Fruit fly (Drosophila melanogaster) whole organism, embryonic: ENCODE results near the gene Acyp.

ENCODE experiments used
- Ada2b ChIP-seq: fragments of 200-800 bp; sonication (Bioruptor generic); IDR thresholded peaks from 2 replicates; pipeline ENCODE4 v1.3.6; 2022; ENCODE audit warnings: missing biosample characterization, missing genetic modification characterization
- Antp ChIP-seq: fragments of 200-800 bp; sonication (Bioruptor generic); optimal IDR thresholded peaks from 3 replicates; lab custom pipeline; 2016; ENCODE audit warnings: missing biosample characterization, missing genetic modification characterization
- CG10321 ChIP-seq: fragments of 200-800 bp; sonication (Bioruptor generic); IDR thresholded peaks from 2 replicates; pipeline ENCODE4 v1.3.6; 2022; ENCODE audit warnings: missing biosample characterization, missing genetic modification characterization
- CG12942 ChIP-seq: fragments of 200-800 bp; sonication (Bioruptor generic); optimal IDR thresholded peaks from 3 replicates; lab custom pipeline; 2016; ENCODE audit warnings: missing biosample characterization, missing genetic modification characterization
- CG13287 ChIP-seq: fragments of 200-800 bp; sonication (Bioruptor generic); IDR thresholded peaks from 2 replicates; pipeline ENCODE4 v1.3.6; 2022; ENCODE audit warnings: missing biosample characterization, missing genetic modification characterization; ENCODE audit not compliant: partially characterized antibody
- CG14050 ChIP-seq: fragments of 200-800 bp; sonication (Bioruptor generic); IDR thresholded peaks from 3 replicates; pipeline ENCODE4 v1.3.6; 2022; ENCODE audit warnings: missing biosample characterization, missing genetic modification characterization
- CG15601 ChIP-seq: fragments of 200-800 bp; sonication (Bioruptor generic); optimal IDR thresholded peaks from 3 replicates; lab custom pipeline; 2019; ENCODE audit warnings: missing biosample characterization, mild to moderate bottlenecking, missing genetic modification characterization, moderate library complexity
- CG15696 ChIP-seq: fragments of 200-800 bp; sonication (Bioruptor generic); optimal IDR thresholded peaks from 2 replicates; lab custom pipeline; 2019; ENCODE audit warnings: missing biosample characterization, mild to moderate bottlenecking, missing genetic modification characterization, moderate library complexity
- CG18262 ChIP-seq: fragments of 200-800 bp; optimal IDR thresholded peaks from 3 replicates; lab custom pipeline; 2019; ENCODE audit warnings: missing biosample characterization, mild to moderate bottlenecking, missing genetic modification characterization, moderate library complexity
- CG18599 ChIP-seq: fragments of 200-800 bp; sonication (Bioruptor generic); optimal IDR thresholded peaks from 3 replicates; lab custom pipeline; 2017; ENCODE audit warnings: missing biosample characterization, missing genetic modification characterization, mild to moderate bottlenecking, moderate library complexity, missing genetic modification reagents
- CG30431 ChIP-seq: fragments of 200-800 bp; sonication (Bioruptor generic); optimal IDR thresholded peaks from 2 replicates; lab custom pipeline; 2017; ENCODE audit warnings: missing biosample characterization, missing genetic modification characterization
- CG31365 ChIP-seq: fragments of 200-800 bp; sonication (Bioruptor generic); optimal IDR thresholded peaks from 2 replicates; lab custom pipeline; 2018; ENCODE audit warnings: missing biosample characterization, mild to moderate bottlenecking, missing genetic modification characterization
- CG33557 ChIP-seq: fragments of 200-800 bp; sonication (Bioruptor generic); optimal IDR thresholded peaks from 2 replicates; lab custom pipeline; 2019; ENCODE audit warnings: missing biosample characterization, mild to moderate bottlenecking, missing genetic modification characterization, moderate library complexity
- CG34376 ChIP-seq: fragments of 200-800 bp; sonication (Bioruptor generic); optimal IDR thresholded peaks from 2 replicates; lab custom pipeline; 2018; ENCODE audit warnings: missing biosample characterization, mild to moderate bottlenecking, missing genetic modification characterization
- CG4424 ChIP-seq: fragments of 200-800 bp; sonication (Bioruptor generic); optimal IDR thresholded peaks from 3 replicates; lab custom pipeline; 2016; ENCODE audit warnings: missing biosample characterization, missing genetic modification characterization
- CG4820 ChIP-seq: fragments of 200-800 bp; sonication (Bioruptor generic); optimal IDR thresholded peaks from 3 replicates; lab custom pipeline; 2016; ENCODE audit warnings: missing biosample characterization, missing genetic modification characterization
- Deaf1 ChIP-seq: fragments of 200-800 bp; optimal IDR thresholded peaks from 3 replicates; lab custom pipeline; 2019; ENCODE audit warnings: missing biosample characterization, mild to moderate bottlenecking, missing genetic modification characterization, moderate library complexity
- Dref ChIP-seq: fragments of 200-800 bp; sonication (Bioruptor generic); IDR thresholded peaks from 2 replicates; pipeline ENCODE4 v1.3.6; 2022; ENCODE audit warnings: missing biosample characterization, missing genetic modification characterization
- Ets97D ChIP-seq: fragments of 200-800 bp; sonication (Bioruptor generic); optimal IDR thresholded peaks from 3 replicates; lab custom pipeline; 2016; ENCODE audit warnings: missing biosample characterization, missing genetic modification characterization
- Fer2 ChIP-seq: fragments of 200-800 bp; sonication (Bioruptor generic); optimal IDR thresholded peaks from 2 replicates; lab custom pipeline; 2018; ENCODE audit warnings: missing biosample characterization, mild to moderate bottlenecking, missing genetic modification characterization, moderate library complexity
- HmgZ ChIP-seq: fragments of 200-800 bp; sonication (Bioruptor generic); optimal IDR thresholded peaks from 2 replicates; lab custom pipeline; 2018; ENCODE audit warnings: missing biosample characterization, mild to moderate bottlenecking, missing genetic modification characterization
- Hmr ChIP-seq: fragments of 200-800 bp; sonication (Bioruptor generic); optimal IDR thresholded peaks from 3 replicates; lab custom pipeline; 2017; ENCODE audit warnings: mild to moderate bottlenecking, missing biosample characterization, missing genetic modification reagents, missing genetic modification characterization
- Hmx ChIP-seq: fragments of 200-800 bp; sonication (Bioruptor generic); optimal IDR thresholded peaks from 2 replicates; lab custom pipeline; 2016; ENCODE audit warnings: missing biosample characterization, missing genetic modification characterization
- corto ChIP-seq: fragments of 200-800 bp; sonication (Bioruptor generic); optimal IDR thresholded peaks from 2 replicates; lab custom pipeline; 2016; ENCODE audit warnings: missing biosample characterization, mild to moderate bottlenecking, missing genetic modification characterization, moderate library complexity
- dmrt11E ChIP-seq: fragments of 200-800 bp; sonication (Bioruptor generic); optimal IDR thresholded peaks from 3 replicates; lab custom pipeline; 2018; ENCODE audit warnings: missing biosample characterization, mild to moderate bottlenecking, missing genetic modification characterization, moderate library complexity
- dysf ChIP-seq: fragments of 200-800 bp; sonication (Bioruptor generic); IDR thresholded peaks from 3 replicates; pipeline ENCODE4 v1.3.6; 2022; ENCODE audit warnings: missing biosample characterization, missing genetic modification characterization
- exex ChIP-seq: fragments of 200-800 bp; sonication (Bioruptor generic); optimal IDR thresholded peaks from 4 replicates; lab custom pipeline; 2018; ENCODE audit warnings: missing biosample characterization, mild to moderate bottlenecking, missing genetic modification characterization, moderate library complexity
- fu2 ChIP-seq: fragments of 200-800 bp; sonication (Bioruptor generic); optimal IDR thresholded peaks from 2 replicates; lab custom pipeline; 2016; ENCODE audit warnings: missing biosample characterization, missing genetic modification characterization
- grn ChIP-seq: fragments of 200-800 bp; sonication (Bioruptor generic); optimal IDR thresholded peaks from 3 replicates; lab custom pipeline; 2017; ENCODE audit warnings: missing biosample characterization, missing genetic modification characterization
- jing ChIP-seq: fragments of 200-800 bp; sonication (Bioruptor generic); optimal IDR thresholded peaks from 2 replicates; lab custom pipeline; 2018; ENCODE audit warnings: missing biosample characterization, mild to moderate bottlenecking, missing genetic modification characterization
- knrl ChIP-seq: fragments of 200-800 bp; sonication (Bioruptor generic); IDR thresholded peaks from 3 replicates; pipeline ENCODE4 v1.3.6; 2022; ENCODE audit warnings: missing biosample characterization, missing genetic modification characterization; ENCODE audit not compliant: partially characterized antibody
- peb ChIP-seq: fragments of 200-800 bp; sonication (Bioruptor generic); IDR thresholded peaks from 2 replicates; pipeline ENCODE4 v1.3.6; 2022; ENCODE audit warnings: missing biosample characterization, missing genetic modification characterization
- pita ChIP-seq: fragments of 200-800 bp; sonication (Bioruptor generic); optimal IDR thresholded peaks from 2 replicates; lab custom pipeline; 2017; ENCODE audit warnings: missing biosample characterization, mild to moderate bottlenecking, missing genetic modification characterization
- run ChIP-seq: fragments of 200-800 bp; sonication (Bioruptor generic); optimal IDR thresholded peaks from 3 replicates; lab custom pipeline; 2018; ENCODE audit warnings: missing biosample characterization, mild to moderate bottlenecking, missing genetic modification characterization
- salm ChIP-seq: fragments of 200-800 bp; sonication (Bioruptor generic); optimal IDR thresholded peaks from 2 replicates; lab custom pipeline; 2018; ENCODE audit warnings: missing biosample characterization, mild to moderate bottlenecking, missing genetic modification characterization
- sd ChIP-seq: fragments of 200-800 bp; sonication (Bioruptor generic); optimal IDR thresholded peaks from 3 replicates; lab custom pipeline; 2018; ENCODE audit warnings: missing biosample characterization, mild to moderate bottlenecking, missing genetic modification characterization, moderate library complexity
- sens ChIP-seq: fragments of 200-800 bp; sonication (Bioruptor generic); peaks from one replicate; lab custom pipeline; 2016; ENCODE audit warnings: missing biosample characterization, missing genetic modification characterization
- ssp ChIP-seq: fragments of 200-800 bp; sonication (Bioruptor generic); IDR thresholded peaks from 2 replicates; pipeline ENCODE4 v1.3.6; 2022; ENCODE audit warnings: missing biosample characterization, missing genetic modification characterization
- sug ChIP-seq: fragments of 200-800 bp; optimal IDR thresholded peaks from 2 replicates; lab custom pipeline; 2019; ENCODE audit warnings: missing biosample characterization, mild to moderate bottlenecking, missing genetic modification characterization, moderate library complexity
- twi ChIP-seq: fragments of 200-800 bp; optimal IDR thresholded peaks from 2 replicates; lab custom pipeline; 2019; ENCODE audit warnings: missing biosample characterization, mild to moderate bottlenecking, missing genetic modification characterization, moderate library complexity
- unpg ChIP-seq: fragments of 200-800 bp; sonication (Bioruptor generic); optimal IDR thresholded peaks from 3 replicates; lab custom pipeline; 2018; ENCODE audit warnings: missing biosample characterization, mild to moderate bottlenecking, missing genetic modification characterization, moderate library complexity
- z ChIP-seq: fragments of 200-800 bp; sonication (Bioruptor generic); IDR thresholded peaks from 3 replicates; pipeline ENCODE4 v1.3.6; 2022; ENCODE audit warnings: missing biosample characterization, missing genetic modification characterization
- zfh2 ChIP-seq: fragments of 200-800 bp; sonication (Bioruptor generic); optimal IDR thresholded peaks from 2 replicates; lab custom pipeline; 2016; ENCODE audit warnings: missing biosample characterization, missing genetic modification characterization

The Acyp gene

dm6 chr2L:13905848-13906585, 5.9 kb upstream of the Acyp start:
- TF ChIP-seq HmgZ (tag; lab: Kevin White, UChicago) (no peak), CG30431 (GFP tag; lab: Kevin White, UChicago) (no peak), peb (no peak), ssp (GFP tag; lab: Robert Waterston, UW) (no peak), sens (GFP tag; lab: Kevin White, UChicago) (peak; percentile 43), CG13287 (GFP tag; lab: Robert Waterston, UW) (no peak), dysf (no peak), Antp (no peak), CG14050 (GFP tag; lab: Robert Waterston, UW) (no peak), run (tag; lab: Kevin White, UChicago) (peak; percentile 66), CG34376 (GFP tag; lab: Kevin White, UChicago) (peak; percentile 92), dmrt11E (tag; lab: Kevin White, UChicago) (peak; percentile 34), grn (GFP tag; lab: Kevin White, UChicago) (peak; percentile 60), CG33557 (GFP tag; lab: Kevin White, UChicago) (peak; percentile 38), salm (peak; percentile 21), sug (tag; lab: Kevin White, UChicago) (peak; percentile 32), zfh2 (no peak), exex (tag; lab: Kevin White, UChicago) (peak; percentile 88), CG31365 (tag; lab: Kevin White, UChicago) (no peak), CG15601 (peak; percentile 68), twi (tag; lab: Kevin White, UChicago) (peak; percentile 8), CG15696 (peak; percentile 48), sd (peak; percentile 84)

- no peak for TF ChIP-seq z
- no peak for TF ChIP-seq corto (GFP tag; lab: Kevin White, UChicago)
- no peak for TF ChIP-seq Hmr (GFP tag; lab: Kevin White, UChicago)
- no peak for TF ChIP-seq unpg
- no peak for TF ChIP-seq fu2
- TF ChIP-seq knrl, result no peak
- no peak for TF ChIP-seq CG10321 (GFP tag; lab: Robert Waterston, UW)
- no peak for TF ChIP-seq Hmx
- no peak for TF ChIP-seq CG4424 (GFP tag; lab: Kevin White, UChicago)
- no peak for TF ChIP-seq Ets97D (GFP tag; lab: Kevin White, UChicago)
- no peak for TF ChIP-seq Ada2b (GFP tag; lab: Robert Waterston, UW)
- no peak for TF ChIP-seq jing (GFP tag; lab: Kevin White, UChicago)
- no peak for TF ChIP-seq Dref (GFP tag; lab: Robert Waterston, UW)
- no peak for TF ChIP-seq pita (GFP tag; lab: Kevin White, UChicago)
- no peak for TF ChIP-seq CG4820 (GFP tag; lab: Kevin White, UChicago)
- no peak for TF ChIP-seq CG18262 (tag; lab: Kevin White, UChicago)
- no peak for TF ChIP-seq CG12942 (GFP tag; lab: Kevin White, UChicago)
- TF ChIP-seq Deaf1 (tag; lab: Kevin White, UChicago), result no peak
- TF ChIP-seq CG18599 (GFP tag; lab: Kevin White, UChicago), result no peak
- no peak for TF ChIP-seq Fer2 (tag; lab: Kevin White, UChicago)
- TF ChIP-seq, all 482 proteins: peak for 0
Observed at dm6 chr2L:13909033-13909432, 2.9 kb upstream of the Acyp start, which contains the start of gene Ance-2. TSS of gene Ance-2 (plus strand) at chr2L:13909333.
